Worm (Caenorhabditis elegans) whole organism, young adult: ENCODE measurements around the gene ZK550.6.
"Not testable (repeated sequence)": the region's sequence is repeated elsewhere in the genome, so short reads cannot be mapped to it uniquely, and the experiment has no call there.

Experiments used
- B0336.3 ChIP-seq: fragments of 200-800 bp; sonication (Bioruptor generic); IDR thresholded peaks from 2 replicates; pipeline ENCODE4 v1.3.6; 2022; ENCODE audit warnings: missing genetic modification characterization, missing compliant biosample characterization
- C06A6.2 ChIP-seq: fragments of 200-800 bp; sonication (Bioruptor generic); conservative IDR thresholded peaks from 2 replicates; pipeline ENCODE4 v1.3.6; 2022; ENCODE audit warnings: missing genetic modification characterization, missing compliant biosample characterization
- C17E4.6 ChIP-seq: fragments of 200-800 bp; sonication (Bioruptor generic); IDR thresholded peaks from 2 replicates; pipeline ENCODE4 v1.3.6; 2022; ENCODE audit warnings: missing genetic modification reagents, missing genetic modification characterization, missing compliant biosample characterization
- F49E8.2 ChIP-seq: sonication (generic microtip); optimal IDR thresholded peaks from 3 replicates; lab custom pipeline; 2017; ENCODE audit warnings: missing genetic modification characterization, mild to moderate bottlenecking, missing compliant biosample characterization, antibody characterized with exemption, moderate library complexity; ENCODE audit not compliant: insufficient read depth
- chd-7 ChIP-seq: sonication (generic microtip); optimal IDR thresholded peaks from 2 replicates; lab custom pipeline; 2016; ENCODE audit warnings: mild to moderate bottlenecking, missing genetic modification characterization, moderate library complexity, missing compliant biosample characterization
- lag-1 ChIP-seq: fragments of 200-800 bp; sonication (Bioruptor generic); IDR thresholded peaks from 2 replicates; pipeline ENCODE4 v1.3.6; 2022; ENCODE audit warnings: missing genetic modification reagents, missing genetic modification characterization, missing compliant biosample characterization
- lsl-1 ChIP-seq: fragments of 200-800 bp; sonication (Bioruptor generic); optimal IDR thresholded peaks from 2 replicates; lab custom pipeline; 2018; ENCODE audit warnings: mild to moderate bottlenecking, missing genetic modification characterization, moderate library complexity, missing compliant biosample characterization
- mes-4 ChIP-seq: sonication (generic microtip); optimal IDR thresholded peaks from 2 replicates; lab custom pipeline; 2016; ENCODE audit warnings: missing genotype, missing genetic modification characterization, missing compliant biosample characterization
- pbrm-1 ChIP-seq: fragments of 200-800 bp; sonication (Bioruptor generic); IDR thresholded peaks from 2 replicates; pipeline ENCODE4 v1.3.6; 2022; ENCODE audit warnings: missing genetic modification reagents, missing genetic modification characterization, missing compliant biosample characterization
- snpc-4 ChIP-seq, 5 experiments: fragments of 150-350 bp in 1 of 5; sonication (generic microtip) in 4 of 5; optimal IDR thresholded peaks; 2 replicates each; lab custom pipeline; 2014 to 2018; ENCODE audit warnings: missing genetic modification characterization in 5 of 5, missing biosample characterization in 3 of 5, antibody characterized with exemption in 2 of 5, mild to moderate bottlenecking in 2 of 5, missing compliant biosample characterization in 2 of 5, missing genotype in 2 of 5, moderate library complexity in 2 of 5, missing genetic modification reagents in 1 of 5
- zfh-2 ChIP-seq: fragments of 200-800 bp; sonication (Bioruptor generic); conservative IDR thresholded peaks from 2 replicates; pipeline ENCODE4 v1.3.6; 2022; ENCODE audit warnings: missing genetic modification reagents, missing genetic modification characterization, missing compliant biosample characterization

- TF ChIP-seq B0336.3 (GFP tag; lab: Robert Waterston, UW); C06A6.2 (GFP tag; lab: Robert Waterston, UW); F49E8.2 (tag; lab: Kevin White, UChicago); mes-4 (tag; lab: Kevin White, UChicago); zfh-2 (GFP tag; lab: Robert Waterston, UW); lag-1; snpc-4 (GFP tag; optimal IDR thresholded peaks at IDR 0.05; lab: Kevin White, UChicago); lsl-1 (GFP tag; lab: Kevin White, UChicago); C17E4.6 (GFP tag; lab: Robert Waterston, UW); pbrm-1; chd-7 (tag; lab: Kevin White, UChicago): not testable (repeated sequence)
- peak in 1 of 4 experiments; percentile 59 for TF ChIP-seq snpc-4 (tag; optimal IDR thresholded peaks at IDR 0.05; lab: Kevin White, UChicago)
Measured at ce11 chrIV:17284511-17285089, 22.3 kb upstream of the ZK550.6 start.
